Worm (Caenorhabditis elegans): ENCODE data around the gene cyp-35A5.

Gene cyp-35A5

DNA sequence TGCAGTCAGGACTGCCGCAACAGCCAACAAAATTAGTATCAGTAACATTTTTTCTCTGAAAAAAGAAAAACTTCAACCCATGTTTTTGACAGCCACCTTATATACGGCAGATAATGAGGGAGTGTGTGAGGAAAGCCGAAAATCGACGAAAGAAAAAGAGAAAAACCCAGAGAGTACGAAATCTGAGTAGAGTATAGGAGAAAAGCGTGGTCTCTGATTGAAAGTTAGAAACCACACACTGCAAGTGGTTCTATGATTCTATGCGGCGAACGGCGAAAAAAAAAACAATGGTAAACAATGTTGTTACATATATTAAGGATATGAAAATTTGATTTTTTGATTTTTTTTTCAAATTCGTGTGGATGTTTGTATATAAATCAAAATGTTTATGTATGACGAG lies 31.6 kb downstream of the cyp-35A5 start, which contains the start of gene cyp-34A8 (continued):
- TF ChIP-seq dve-1 (tag; optimal IDR thresholded peaks at IDR 0.05; ENCODE audit: insufficient read depth) (peak; percentile 57), lir-3 (tag; optimal IDR thresholded peaks at IDR 0.05) (no peak), egl-43 (GFP tag; IDR thresholded peaks at IDR 0.05) (no peak)

- TF ChIP-seq unc-62 (GFP tag; optimal IDR thresholded peaks at IDR 0.05 in 1 of 2): peak in 1 of 2 experiments; percentile 95
- TF ChIP-seq unc-62 (tag; optimal IDR thresholded peaks at IDR 0.05): no peak
- TF ChIP-seq F49E8.2 (tag; optimal IDR thresholded peaks at IDR 0.05; ENCODE audit: borderline replicate concordance): no peak
- no peak for TF ChIP-seq spr-3 (GFP tag; optimal IDR thresholded peaks at IDR 0.05)
- TF ChIP-seq aha-1 (tag): no peak
Measured at ce11 chrV:3968929-3969328, 32.8 kb downstream of the cyp-35A5 start.

DNA sequence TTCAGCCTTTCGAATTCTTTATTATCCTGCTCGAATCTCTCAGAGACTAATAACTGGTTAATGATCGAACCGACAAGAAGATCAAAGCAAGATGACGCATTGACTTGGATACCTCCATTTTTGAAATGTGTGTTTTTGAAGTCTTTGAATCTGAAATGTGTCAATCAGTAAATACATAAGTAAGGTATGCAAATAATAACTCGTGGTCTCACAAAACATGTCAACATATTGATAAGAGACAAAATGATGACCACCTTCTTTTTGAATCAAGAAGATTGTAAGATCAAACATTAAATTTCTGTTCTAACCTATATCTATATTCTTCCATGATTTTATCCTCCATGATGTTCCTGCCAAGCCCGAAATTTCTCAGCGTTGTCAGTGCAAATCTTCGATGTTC lies 33.5 kb downstream of the cyp-35A5 start:
- TF ChIP-seq php-3 (GFP tag; IDR thresholded peaks at IDR 0.05) (no peak), daf-16 (GFP tag; optimal IDR thresholded peaks at IDR 0.05) (no peak), daf-16 (tag; optimal IDR thresholded peaks at IDR 0.05) (peak; percentile 97), zip-2 (tag; optimal IDR thresholded peaks at IDR 0.05) (no peak), lin-15B (tag; optimal IDR thresholded peaks at IDR 0.05) (no peak), mdl-1 (tag; optimal IDR thresholded peaks at IDR 0.05) (no peak), ctbp-1 (GFP tag; IDR thresholded peaks at IDR 0.05) (no peak), hlh-11 (tag; optimal IDR thresholded peaks at IDR 0.05) (peak; percentile 23), dmd-6 (GFP tag; IDR thresholded peaks at IDR 0.05) (peak; percentile 61), ztf-7 (tag; optimal IDR thresholded peaks at IDR 0.05) (no peak), aly-2 (tag; optimal IDR thresholded peaks at IDR 0.05) (no peak), ceh-28 (tag; optimal IDR thresholded peaks at IDR 0.05) (no peak), nhr-28 (tag; optimal IDR thresholded peaks at IDR 0.05) (peak; percentile 75), attf-4 (tag; optimal IDR thresholded peaks at IDR 0.05) (no peak), nhr-77 (tag; optimal IDR thresholded peaks at IDR 0.05) (peak; percentile 67), tag-97 (GFP tag; IDR thresholded peaks at IDR 0.05) (no peak), mdt-29 (GFP tag; IDR thresholded peaks at IDR 0.05) (no peak), lin-29 (GFP tag; IDR thresholded peaks at IDR 0.05) (no peak), Y48G9A.11 (GFP tag; IDR thresholded peaks at IDR 0.05) (no peak), daf-8 (GFP tag; IDR thresholded peaks at IDR 0.05) (no peak), nhr-6 (tag; optimal IDR thresholded peaks at IDR 0.05) (no peak), dmd-8 (GFP tag; IDR thresholded peaks at IDR 0.05) (no peak), lin-39 (tag; optimal IDR thresholded peaks at IDR 0.05) (no peak), lin-1 (GFP tag; IDR thresholded peaks at IDR 0.05) (no peak), unc-39 (tag; optimal IDR thresholded peaks at IDR 0.05) (no peak), lim-7 (GFP tag; IDR thresholded peaks at IDR 0.05) (no peak), nhr-102 (tag; optimal IDR thresholded peaks at IDR 0.05) (peak; percentile 3), dpl-1 (GFP tag; optimal IDR thresholded peaks at IDR 0.05) (no peak), ceh-20 (GFP tag; IDR thresholded peaks at IDR 0.05) (no peak), nhr-41 (GFP tag; IDR thresholded peaks at IDR 0.05) (no peak), dve-1 (tag; optimal IDR thresholded peaks at IDR 0.05; ENCODE audit: insufficient read depth) (peak; percentile 47), saeg-2 (GFP tag; IDR thresholded peaks at IDR 0.05) (no peak), daf-19 (GFP tag; conservative IDR thresholded peaks at IDR 0.05) (no peak), F37D6.2 (tag; optimal IDR thresholded peaks at IDR 0.05) (no peak), ZK337.2 (GFP tag; IDR thresholded peaks at IDR 0.05) (no peak), tra-1 (GFP tag; IDR thresholded peaks at IDR 0.05) (no peak), zfp-2 (tag; optimal IDR thresholded peaks at IDR 0.05) (no peak), nhr-48 (tag; optimal IDR thresholded peaks at IDR 0.05) (no peak)
